Fruit fly (Drosophila melanogaster) Kc167 (cell line): Measurements from ENCODE around the gene CG32447.

Experiments
- Myc ChIP-seq: fragments of >200 bp; optimal IDR thresholded peaks from 2 replicates; lab custom pipeline; 2017; ENCODE audit warnings: missing external identifiers
- h ChIP-seq: fragments of >200 bp; optimal IDR thresholded peaks from 3 replicates; lab custom pipeline; 2018; ENCODE audit warnings: missing external identifiers
- psq ChIP-seq: fragments of >200 bp; optimal IDR thresholded peaks from 2 replicates; lab custom pipeline; 2017; ENCODE audit warnings: missing external identifiers

dm6 chr3L:21728616-21729047 lies 22.5 kb upstream of the CG32447 start, which contains the start of the genes CG11247 and Polr2H:
- TF ChIP-seq Myc (lab: Kevin White, UChicago) (no peak), h (no peak), psq (lab: Kevin White, UChicago) (no peak)
